Fruit fly (Drosophila melanogaster): ENCODE results near the gene CG11619.

Gene CG11619

DNA sequence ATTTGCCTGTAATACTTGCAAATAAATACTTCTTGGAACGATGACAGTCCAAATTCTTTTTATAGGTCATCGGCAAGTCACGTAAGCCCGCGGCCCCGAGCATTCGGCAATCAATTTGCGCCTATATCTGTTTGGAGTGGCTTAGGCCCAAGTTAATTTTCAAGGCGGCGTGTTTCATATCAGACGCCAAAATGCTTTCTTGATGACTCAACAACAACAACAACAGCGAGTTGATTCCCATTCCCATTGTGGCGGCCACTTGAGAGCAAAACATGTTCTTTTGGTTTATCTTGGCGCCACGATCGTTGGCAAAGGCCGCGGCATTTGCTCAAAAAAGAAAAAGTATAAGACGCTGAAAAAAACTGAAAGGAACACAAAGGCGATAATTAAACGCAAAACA lies 26.0 kb upstream of the CG11619 start:
- no peak for TF ChIP-seq trem (tag; optimal IDR thresholded peaks at IDR 0.05)
- TF ChIP-seq CG13894 (tag; optimal IDR thresholded peaks at IDR 0.05) = peak; percentile 40
- TF ChIP-seq D19A (tag; optimal IDR thresholded peaks at IDR 0.05) = no peak
- no peak for TF ChIP-seq nau (GFP tag; optimal IDR thresholded peaks at IDR 0.05)
- TF ChIP-seq gro (GFP tag; optimal IDR thresholded peaks at IDR 0.05) = peak; percentile 41
- TF ChIP-seq CG12769 (tag; optimal IDR thresholded peaks at IDR 0.05) = peak; percentile 44
- TF ChIP-seq Med (GFP tag) = peak; percentile 73
- TF ChIP-seq B-H2 (GFP tag; optimal IDR thresholded peaks at IDR 0.05) = peak; percentile 4
- TF ChIP-seq chinmo (GFP tag; IDR thresholded peaks at IDR 0.05; ENCODE audit: partially characterized antibody) = peak; percentile 60; the same call in 1 of the 4 replicates
- peak; percentile 86 for TF ChIP-seq sd (tag; optimal IDR thresholded peaks at IDR 0.05)
- TF ChIP-seq Rfx (GFP tag; IDR thresholded peaks at IDR 0.05) = 0 out of 2 replicates have a peak, but pooled peaks have one; percentile 34
- no peak for TF ChIP-seq CG5245 (GFP tag; optimal IDR thresholded peaks at IDR 0.05)
- TF ChIP-seq sqz (GFP tag; optimal IDR thresholded peaks at IDR 0.05) = peak; percentile 22
- TF ChIP-seq Pdp1 (GFP tag; optimal IDR thresholded peaks at IDR 0.05) = peak in 1 of 2 experiments; percentile 23
- TF ChIP-seq CG4360 (GFP tag; IDR thresholded peaks at IDR 0.05) = peak; percentile 71
- TF ChIP-seq ash1 (GFP tag; optimal IDR thresholded peaks at IDR 0.05) = no peak

DNA sequence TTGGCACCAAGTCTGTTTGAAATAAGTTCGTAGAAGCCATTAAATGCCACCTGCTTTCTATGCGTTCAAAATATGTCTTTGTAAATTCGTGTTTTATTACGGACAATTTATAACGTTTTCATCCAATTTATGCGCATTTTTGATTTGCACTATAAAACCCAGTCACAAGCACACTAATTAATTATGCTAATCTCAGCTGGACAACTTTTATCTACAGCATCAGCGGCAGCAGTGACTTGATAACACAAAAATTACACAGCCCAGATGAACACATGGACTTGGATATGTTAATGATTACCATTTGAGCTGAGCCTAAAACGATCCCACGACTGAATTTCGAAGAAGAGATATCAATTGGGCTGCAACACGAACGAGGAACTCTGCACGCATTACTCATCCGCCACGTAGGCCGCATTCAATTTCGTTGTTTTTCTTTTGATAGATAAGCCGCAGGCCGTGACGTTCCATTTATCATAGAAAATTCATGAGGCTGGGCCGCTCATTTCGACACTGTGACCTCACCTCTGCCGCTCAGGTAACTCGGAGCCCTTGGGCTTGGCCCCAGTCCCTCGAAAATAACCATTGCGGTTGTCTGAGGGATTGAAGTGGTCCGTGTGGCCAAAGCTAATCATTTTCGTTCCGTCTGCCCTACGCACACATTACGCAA lies 25.1 kb upstream of the CG11619 start:
- TF ChIP-seq CG12299 (tag; optimal IDR thresholded peaks at IDR 0.05) (no peak), gcm (GFP tag; optimal IDR thresholded peaks at IDR 0.05) (no peak), Med (GFP tag) (peak; percentile 43), Eip74EF (GFP tag; optimal IDR thresholded peaks at IDR 0.05) (peak in 1 of 2 experiments; percentile 22), ci (GFP tag; IDR thresholded peaks at IDR 0.05) (0 out of 3 replicates have a peak, but pooled peaks have one; percentile 11), CG17359 (tag; optimal IDR thresholded peaks at IDR 0.05) (no peak), oc (tag; optimal IDR thresholded peaks at IDR 0.05) (peak; percentile 77), CG9609 (GFP tag; optimal IDR thresholded peaks at IDR 0.05) (no peak), crol (GFP tag; IDR thresholded peaks at IDR 0.05) (peak; percentile 29; the same call in 1 of the 2 replicates), chinmo (GFP tag; IDR thresholded peaks at IDR 0.05; ENCODE audit: partially characterized antibody) (peak; percentile 78; the same call in 1 of the 4 replicates), CG15269 (tag; optimal IDR thresholded peaks at IDR 0.05) (peak; percentile 50), salm (tag; optimal IDR thresholded peaks at IDR 0.05) (peak; percentile 0), abd-A (tag; optimal IDR thresholded peaks at IDR 0.05) (peak; percentile 84), CG7839 (tag; optimal IDR thresholded peaks at IDR 0.05) (no peak), CTCF (GFP tag; optimal IDR thresholded peaks at IDR 0.05) (no peak), Stat92E (GFP tag; optimal IDR thresholded peaks at IDR 0.05) (no peak), grn (GFP tag; optimal IDR thresholded peaks at IDR 0.05) (peak; percentile 66), Hr78 (GFP tag; optimal IDR thresholded peaks at IDR 0.05) (peak in 1 of 2 experiments; percentile 72), sna (GFP tag; IDR thresholded peaks at IDR 0.05; ENCODE audit: partially characterized antibody) (no peak), CG12236 (GFP tag; optimal IDR thresholded peaks at IDR 0.05) (no peak), org-1 (GFP tag; optimal IDR thresholded peaks at IDR 0.05) (no peak), sens (GFP tag) (peak; percentile 72), CG10543 (GFP tag; optimal IDR thresholded peaks at IDR 0.05) (peak; percentile 66), chm (GFP tag; IDR thresholded peaks at IDR 0.05) (0 out of 2 replicates have a peak, but pooled peaks have one; percentile 16), br (optimal IDR thresholded peaks at IDR 0.05) (no peak), gsb-n (tag; optimal IDR thresholded peaks at IDR 0.05) (peak; percentile 21), Awh (GFP tag; IDR thresholded peaks at IDR 0.05) (peak; percentile 95), Usf (GFP tag; optimal IDR thresholded peaks at IDR 0.05) (no peak), CG11247 (GFP tag; IDR thresholded peaks at IDR 0.05) (0 out of 2 replicates have a peak, but pooled peaks have one; percentile 6), prd (optimal IDR thresholded peaks at IDR 0.05) (no peak), prd (GFP tag; IDR thresholded peaks at IDR 0.05) (0 out of 3 replicates have a peak, but pooled peaks have one; percentile 10), CG7372 (GFP tag; IDR thresholded peaks at IDR 0.05) (peak; percentile 61; the same call in 1 of the 2 replicates), sens-2 (GFP tag; IDR thresholded peaks at IDR 0.05) (no peak), CG31388 (GFP tag; optimal IDR thresholded peaks at IDR 0.05) (no peak)
